Worm (Caenorhabditis elegans): ENCODE results near the gene F43D2.6.

DNA sequence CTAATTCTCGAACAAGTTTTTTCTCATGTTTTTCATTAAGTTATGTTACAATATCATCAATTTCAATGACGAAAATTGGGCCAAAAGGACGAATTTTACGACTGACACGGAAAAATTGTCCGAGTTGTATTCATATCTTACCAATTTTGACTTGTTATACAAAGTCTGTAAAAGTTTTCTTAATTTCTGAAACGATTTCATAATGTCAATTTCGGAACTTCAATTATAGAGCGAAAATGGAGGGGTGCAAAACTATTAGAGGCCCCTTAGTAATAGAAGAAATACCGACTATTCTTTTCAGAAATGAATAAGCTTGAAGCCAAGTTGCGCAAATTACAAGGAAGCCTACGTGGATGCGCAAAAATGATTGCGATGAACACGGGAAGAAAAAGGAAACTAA, 3.4 kb downstream of the F43D2.6 start, which contains the start of gene F43D2.3:
- TF ChIP-seq med-1 (GFP tag; optimal IDR thresholded peaks at IDR 0.05; ENCODE audit: insufficient read depth) (no peak), tab-1 (GFP tag; IDR thresholded peaks at IDR 0.05) (no peak), klf-2 (GFP tag; conservative IDR thresholded peaks at IDR 0.05) (no peak), ref-1 (GFP tag; conservative IDR thresholded peaks at IDR 0.05) (no peak), flt-1 (GFP tag; IDR thresholded peaks at IDR 0.05) (no peak), cog-1 (tag; optimal IDR thresholded peaks at IDR 0.05) (no peak)
